Worm (Caenorhabditis elegans) whole organism, midembryonic: ENCODE results near the gene srx-67.

Source experiments
- T22C8.4 ChIP-seq: fragments of 200-800 bp; sonication (Bioruptor generic); IDR thresholded peaks from 2 replicates; pipeline ENCODE4 v1.3.6; 2022; ENCODE audit warnings: missing genetic modification characterization, missing compliant biosample characterization
- cog-1 ChIP-seq: sonication (generic microtip); optimal IDR thresholded peaks from 2 replicates; lab custom pipeline; 2016; ENCODE audit warnings: missing genetic modification characterization, missing compliant biosample characterization
- flt-1 ChIP-seq: fragments of 200-800 bp; sonication (Bioruptor generic); IDR thresholded peaks from 2 replicates; pipeline ENCODE4 v1.3.6; 2022; ENCODE audit warnings: missing genetic modification characterization, missing compliant biosample characterization
- klf-2 ChIP-seq: fragments of 200-800 bp; sonication (Bioruptor generic); conservative IDR thresholded peaks from 2 replicates; pipeline ENCODE4 v1.3.6; 2022; ENCODE audit warnings: missing genetic modification reagents, missing genetic modification characterization, missing compliant biosample characterization
- med-1 ChIP-seq: sonication (generic microtip); optimal IDR thresholded peaks from 2 replicates; lab custom pipeline; 2017; ENCODE audit warnings: missing genetic modification characterization, mild to moderate bottlenecking, missing compliant biosample characterization, antibody characterized with exemption, missing genetic modification reagents; ENCODE audit not compliant: insufficient read depth
- ref-1 ChIP-seq: fragments of 200-800 bp; sonication (Bioruptor generic); conservative IDR thresholded peaks from 2 replicates; pipeline ENCODE4 v1.3.6; 2022; ENCODE audit warnings: missing genetic modification reagents, missing genetic modification characterization, missing compliant biosample characterization
- tab-1 ChIP-seq: fragments of 200-800 bp; sonication (Bioruptor generic); IDR thresholded peaks from 2 replicates; pipeline ENCODE4 v1.3.6; 2022; ENCODE audit warnings: missing genetic modification characterization, missing compliant biosample characterization
- ztf-23 ChIP-seq: fragments of 200-800 bp; sonication (Bioruptor generic); IDR thresholded peaks from 2 replicates; pipeline ENCODE4 v1.3.6; 2022; ENCODE audit warnings: missing genetic modification reagents, missing genetic modification characterization, missing compliant biosample characterization
- ztf-29 ChIP-seq: fragments of 200-800 bp; sonication (Bioruptor generic); IDR thresholded peaks from 2 replicates; pipeline ENCODE4 v1.3.6; 2022; ENCODE audit warnings: missing genetic modification reagents, missing genetic modification characterization, missing compliant biosample characterization

Gene srx-67

DNA sequence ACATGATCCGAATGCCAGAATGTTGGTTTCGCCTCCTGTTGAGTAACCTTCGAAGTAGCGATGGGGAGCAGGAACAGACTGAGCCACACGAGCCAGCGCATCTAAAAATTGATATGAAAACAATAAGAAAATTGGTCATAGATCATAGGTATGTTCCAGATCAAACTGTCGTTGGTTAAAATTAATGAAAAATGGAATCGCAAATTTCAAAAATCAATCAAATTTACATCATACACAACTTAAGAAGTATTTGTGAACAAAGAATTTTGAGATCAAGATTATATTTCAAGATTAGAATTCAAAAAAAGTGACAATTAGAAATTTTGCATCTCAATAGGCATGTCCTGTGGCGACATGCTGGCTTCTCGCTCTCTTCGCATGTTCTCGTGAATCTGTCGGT is 25.8 kb upstream of the srx-67 start, which contains the start of gene C17E7.9:
Gene C17E7.9, minus strand, starts transcription at position 101 of the 400 bp plus-strand sequence.
- no peak for TF ChIP-seq flt-1
- no peak for TF ChIP-seq T22C8.4 (GFP tag; lab: Robert Waterston, UW)
- no peak for TF ChIP-seq cog-1 (tag; lab: Kevin White, UChicago)
- no peak for TF ChIP-seq klf-2 (GFP tag; lab: Robert Waterston, UW)
- TF ChIP-seq ztf-23, result no peak
- TF ChIP-seq ref-1, result no peak
- TF ChIP-seq med-1 (GFP tag; lab: Kevin White, UChicago), result no peak
- TF ChIP-seq ztf-29 (GFP tag; lab: Robert Waterston, UW), result no peak
- TF ChIP-seq tab-1 (GFP tag; lab: Robert Waterston, UW), result no peak

DNA sequence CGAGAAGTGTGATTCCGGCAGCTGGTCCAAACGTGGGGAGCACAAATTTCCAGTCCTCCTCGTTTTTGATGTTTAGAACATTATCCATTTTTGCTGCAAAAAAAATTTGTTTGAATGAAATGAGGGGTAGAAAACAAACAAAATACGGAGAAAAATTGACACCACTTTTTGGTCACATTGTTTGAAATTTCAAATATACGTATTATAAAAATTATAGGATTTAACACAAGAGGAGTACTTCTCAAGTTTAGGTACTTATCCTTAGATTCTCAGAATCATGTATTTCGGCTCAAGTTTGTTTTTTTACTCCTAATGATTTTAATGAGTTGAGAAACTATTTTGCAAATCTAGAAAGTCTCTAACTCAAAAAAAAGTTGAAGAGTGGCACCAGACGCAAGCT is 24.7 kb upstream of the srx-67 start, which contains the start of gene C17E7.12:
Gene C17E7.12, minus strand, starts transcription at position 101 of the 400 bp plus-strand sequence.
- no peak for TF ChIP-seq T22C8.4 (GFP tag; lab: Robert Waterston, UW)
- no peak for TF ChIP-seq tab-1 (GFP tag; lab: Robert Waterston, UW)
- no peak for TF ChIP-seq ref-1
- TF ChIP-seq flt-1, result no peak
- TF ChIP-seq ztf-23, result no peak
- TF ChIP-seq cog-1 (tag; lab: Kevin White, UChicago), result no peak
- TF ChIP-seq ztf-29 (GFP tag; lab: Robert Waterston, UW), result no peak
- no peak for TF ChIP-seq med-1 (GFP tag; lab: Kevin White, UChicago)
- TF ChIP-seq klf-2 (GFP tag; lab: Robert Waterston, UW), result no peak

DNA sequence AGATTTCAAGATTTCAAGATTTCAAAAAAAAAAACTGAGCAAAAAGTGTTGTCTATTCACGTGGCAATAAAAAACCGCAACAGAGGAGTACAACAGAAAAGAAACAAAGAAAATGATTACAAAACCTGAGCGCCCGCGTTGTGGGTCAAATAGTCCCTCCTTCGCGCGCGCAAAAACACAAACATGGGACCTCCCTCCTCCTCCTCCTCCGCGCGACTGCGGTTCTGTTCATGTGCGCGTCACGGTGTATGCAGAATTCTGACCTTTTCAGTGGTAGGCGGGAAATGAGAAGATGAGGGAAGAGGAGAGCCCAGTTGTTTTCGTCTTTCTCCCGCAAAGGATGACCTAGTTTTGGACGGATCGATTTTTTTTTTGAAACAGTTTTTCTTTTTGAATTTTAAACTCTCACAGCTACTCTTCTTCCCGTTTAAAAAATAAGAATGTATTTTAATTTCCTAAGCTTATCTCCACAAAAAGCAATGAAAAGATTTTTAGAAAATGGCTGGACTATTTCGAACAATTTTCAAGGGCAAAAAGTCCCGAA is 24.1 kb upstream of the srx-67 start, which contains the start of gene C17E7.4:
Gene C17E7.4, plus strand, starts transcription at position 494 of the 544 bp plus-strand sequence.
- TF ChIP-seq flt-1 (no peak), ref-1 (no peak), T22C8.4 (GFP tag; lab: Robert Waterston, UW) (no peak), cog-1 (tag; lab: Kevin White, UChicago) (no peak), klf-2 (GFP tag; lab: Robert Waterston, UW) (no peak), med-1 (GFP tag; lab: Kevin White, UChicago) (no peak), tab-1 (GFP tag; lab: Robert Waterston, UW) (no peak), ztf-29 (GFP tag; lab: Robert Waterston, UW) (no peak), ztf-23 (no peak)

DNA sequence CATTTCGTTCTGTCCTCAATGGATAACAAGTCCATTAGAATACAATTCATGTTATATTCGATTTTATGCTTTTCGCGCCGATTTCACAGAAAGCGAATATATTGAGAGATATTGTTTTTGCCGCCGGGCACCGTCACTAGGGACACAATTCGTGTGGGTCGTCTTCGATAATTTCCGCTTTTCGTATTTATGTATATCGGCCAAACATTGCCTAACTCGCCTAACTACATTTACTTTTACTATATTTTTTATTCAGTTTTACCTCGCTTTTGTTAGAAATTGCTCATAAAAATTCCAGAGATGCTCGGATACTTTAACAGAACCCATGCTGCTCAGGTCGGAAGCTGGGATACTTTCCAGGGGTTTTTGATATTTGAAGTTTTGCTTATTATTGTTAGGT is 21.9 kb upstream of the srx-67 start, which contains the start of gene sre-9:
Gene sre-9, plus strand, starts transcription at position 301 of the 400 bp plus-strand sequence.
- TF ChIP-seq tab-1 (GFP tag; lab: Robert Waterston, UW) (no peak), ztf-29 (GFP tag; lab: Robert Waterston, UW) (no peak), ztf-23 (no peak), flt-1 (no peak)

DNA sequence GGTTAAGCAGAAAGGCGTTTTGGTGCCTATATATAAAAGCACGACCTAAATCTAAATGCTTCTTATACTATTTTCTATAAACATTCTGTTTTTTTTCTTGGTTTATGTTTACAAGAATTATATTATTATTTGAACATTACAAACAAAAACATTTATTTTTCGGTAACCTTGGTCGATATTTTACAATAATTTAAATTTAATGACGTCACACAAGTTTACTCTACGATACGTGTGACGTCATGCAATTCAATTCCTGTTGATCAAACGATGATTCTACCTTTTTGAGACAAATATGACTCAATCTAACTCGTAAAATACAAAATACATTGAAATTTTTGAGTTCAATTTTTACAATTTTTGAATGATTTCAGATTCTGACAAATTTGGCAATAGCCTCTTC is 20.6 kb upstream of the srx-67 start:
- no peak for TF ChIP-seq flt-1
- TF ChIP-seq ztf-23, result no peak

DNA sequence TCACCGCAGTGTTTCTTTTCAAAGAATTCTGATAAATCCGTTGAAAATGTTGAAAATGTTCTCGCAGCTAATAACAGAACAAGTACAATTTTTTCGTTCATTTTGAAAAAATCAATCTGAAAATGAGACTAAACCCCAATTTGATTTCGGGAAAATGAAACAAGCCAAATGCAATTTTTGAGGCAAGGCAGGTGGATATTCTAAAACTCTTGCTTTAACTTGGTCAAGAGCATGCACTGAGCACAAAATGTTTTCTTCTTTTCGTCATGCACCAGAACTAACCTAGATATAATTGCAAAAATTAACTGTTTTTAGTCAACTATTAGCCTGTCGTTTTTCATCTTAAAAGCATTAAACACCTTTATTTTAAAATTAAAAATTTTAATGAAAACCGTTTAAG is 16.5 kb upstream of the srx-67 start, which contains the start of gene irld-22:
Gene irld-22, minus strand, starts transcription at position 101 of the 400 bp plus-strand sequence.
- no peak for TF ChIP-seq ztf-23
- TF ChIP-seq flt-1, result no peak
- no peak for TF ChIP-seq klf-2 (GFP tag; lab: Robert Waterston, UW)
- TF ChIP-seq ztf-29 (GFP tag; lab: Robert Waterston, UW), result no peak
- no peak for TF ChIP-seq med-1 (GFP tag; lab: Kevin White, UChicago)
- no peak for TF ChIP-seq tab-1 (GFP tag; lab: Robert Waterston, UW)
- no peak for TF ChIP-seq ref-1
- no peak for TF ChIP-seq T22C8.4 (GFP tag; lab: Robert Waterston, UW)
- no peak for TF ChIP-seq cog-1 (tag; lab: Kevin White, UChicago)

DNA sequence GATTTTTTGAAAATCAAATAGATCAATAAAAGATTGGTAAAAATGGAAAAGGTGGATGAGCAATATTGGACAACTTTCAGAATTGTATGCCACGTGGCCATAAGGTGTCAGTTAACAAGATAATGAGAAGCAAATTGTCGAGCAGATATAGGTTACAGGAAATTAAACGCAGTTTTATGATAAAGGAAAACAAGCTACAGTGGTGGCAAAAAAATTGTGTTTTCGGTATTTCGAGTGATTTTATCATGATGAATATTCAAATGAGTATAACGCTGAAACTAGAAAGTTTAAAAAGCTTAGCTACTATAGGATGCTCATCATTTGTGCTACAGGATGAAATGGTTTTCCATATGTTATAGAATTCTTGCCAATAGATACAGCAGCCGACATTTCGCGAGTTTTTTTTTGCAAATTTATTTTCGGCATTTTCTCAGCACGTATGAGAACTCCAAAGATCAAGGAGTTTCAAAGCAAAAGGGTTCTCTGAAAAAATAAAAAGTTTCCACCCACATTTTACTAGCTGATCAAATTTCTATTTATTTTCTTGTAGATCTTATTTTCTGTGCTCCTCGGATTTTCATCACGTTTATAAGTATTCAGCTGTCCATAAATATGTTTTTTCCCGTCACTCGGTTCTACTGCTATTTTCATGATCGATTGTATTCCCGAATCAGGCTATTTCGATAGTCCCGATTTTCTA is 14.0 kb upstream of the srx-67 start, which contains the start of the genes str-229 and srh-190:
Gene str-229, minus strand, starts transcription at position 101 of the 700 bp plus-strand sequence.
Gene srh-190, plus strand, starts transcription at position 650 of the 700 bp plus-strand sequence.
- no peak for TF ChIP-seq tab-1 (GFP tag; lab: Robert Waterston, UW)
- TF ChIP-seq flt-1, result no peak
- TF ChIP-seq ztf-23, result no peak
- no peak for TF ChIP-seq T22C8.4 (GFP tag; lab: Robert Waterston, UW)
- no peak for TF ChIP-seq ztf-29 (GFP tag; lab: Robert Waterston, UW)
- TF ChIP-seq klf-2 (GFP tag; lab: Robert Waterston, UW), result no peak
- no peak for TF ChIP-seq med-1 (GFP tag; lab: Kevin White, UChicago)
- no peak for TF ChIP-seq cog-1 (tag; lab: Kevin White, UChicago)
- no peak for TF ChIP-seq ref-1

DNA sequence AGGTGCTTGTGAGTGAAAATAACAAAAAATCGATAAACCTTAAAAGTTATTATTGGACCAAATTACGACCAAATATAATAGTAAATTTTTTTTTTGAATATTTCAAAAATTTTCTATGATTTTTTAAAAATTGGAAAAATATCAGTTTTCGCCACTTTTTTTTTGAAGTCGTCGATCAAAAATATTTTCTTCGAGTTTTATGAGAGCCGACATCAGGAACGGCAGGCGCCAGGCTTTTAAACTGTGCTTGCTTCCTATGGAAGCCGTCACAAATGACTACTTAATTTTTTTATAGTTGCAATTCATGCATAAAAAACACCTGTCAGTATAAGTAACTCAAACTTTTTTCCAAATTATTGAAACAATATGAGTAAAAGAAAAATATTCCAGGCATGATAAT is 13.2 kb upstream of the srx-67 start:
- no peak for TF ChIP-seq tab-1 (GFP tag; lab: Robert Waterston, UW)
- no peak for TF ChIP-seq ztf-29 (GFP tag; lab: Robert Waterston, UW)
- TF ChIP-seq ztf-23, result no peak
- TF ChIP-seq cog-1 (tag; lab: Kevin White, UChicago), result no peak
- TF ChIP-seq ref-1, result no peak
- no peak for TF ChIP-seq flt-1
- TF ChIP-seq klf-2 (GFP tag; lab: Robert Waterston, UW), result no peak
- no peak for TF ChIP-seq med-1 (GFP tag; lab: Kevin White, UChicago)
- no peak for TF ChIP-seq T22C8.4 (GFP tag; lab: Robert Waterston, UW)

DNA sequence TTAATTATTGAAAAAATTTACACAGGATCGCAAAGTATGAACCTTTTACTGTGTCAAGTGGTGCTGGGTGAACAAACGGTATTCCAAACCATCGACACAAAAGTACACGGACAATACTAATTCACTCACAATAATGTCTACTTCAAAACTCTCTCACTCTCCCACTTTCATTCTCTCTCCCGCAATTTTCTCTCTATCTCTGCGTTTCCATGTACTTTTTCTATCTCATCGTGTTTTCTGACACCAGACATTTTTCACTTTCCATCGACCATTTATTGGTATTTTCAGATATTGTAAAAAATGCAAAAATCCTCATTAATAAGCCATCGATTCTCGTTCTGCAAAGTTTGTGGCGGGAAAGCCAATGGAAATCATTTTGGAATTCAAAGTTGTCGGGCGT is 10.7 kb upstream of the srx-67 start, which contains the start of gene nhr-156:
Gene nhr-156, plus strand, starts transcription at position 266 of the 400 bp plus-strand sequence.
- no peak for TF ChIP-seq ztf-29 (GFP tag; lab: Robert Waterston, UW)
- TF ChIP-seq ztf-23, result no peak
- TF ChIP-seq tab-1 (GFP tag; lab: Robert Waterston, UW), result no peak
- TF ChIP-seq T22C8.4 (GFP tag; lab: Robert Waterston, UW), result no peak
- no peak for TF ChIP-seq flt-1
- no peak for TF ChIP-seq cog-1 (tag; lab: Kevin White, UChicago)
- no peak for TF ChIP-seq ref-1
- no peak for TF ChIP-seq klf-2 (GFP tag; lab: Robert Waterston, UW)
- TF ChIP-seq med-1 (GFP tag; lab: Kevin White, UChicago), result no peak
